Worm (Caenorhabditis elegans) whole organism, L1 larva: ENCODE measurements around the gene B0395.3.

ENCODE experiments used
- C34B4.2 ChIP-seq: sonication (generic microtip); optimal IDR thresholded peaks from 2 replicates; lab custom pipeline; 2017; ENCODE audit warnings: mild to moderate bottlenecking, missing genetic modification characterization, missing compliant biosample characterization
- F16B12.6 ChIP-seq: fragments of 150-350 bp; optimal IDR thresholded peaks from 2 replicates; lab custom pipeline; 2014; ENCODE audit warnings: missing biosample characterization, missing genetic modification characterization
- alr-1 ChIP-seq: fragments of 200-800 bp; sonication (Bioruptor generic); optimal IDR thresholded peaks from 2 replicates; lab custom pipeline; 2018; ENCODE audit warnings: borderline replicate concordance, mild to moderate bottlenecking, missing genetic modification characterization, missing compliant biosample characterization
- aly-2 ChIP-seq: fragments of 150-350 bp; optimal IDR thresholded peaks from 2 replicates; lab custom pipeline; 2014; ENCODE audit warnings: missing biosample characterization, missing genetic modification characterization
- ceh-82 ChIP-seq, 3 experiments: fragments of 150-350 bp in 1 of 3; sonication (generic microtip) in 2 of 3; optimal IDR thresholded peaks; 2 replicates each; lab custom pipeline; 2014 to 2017; ENCODE audit warnings: missing biosample characterization in 3 of 3, missing genetic modification characterization in 3 of 3
- ces-1 ChIP-seq: fragments of 150-350 bp; optimal IDR thresholded peaks from 2 replicates; lab custom pipeline; 2014; ENCODE audit warnings: missing biosample characterization, missing genetic modification reagents, missing genetic modification characterization
- dpl-1 ChIP-seq, 3 experiments: fragments of 150-350 bp in 2 of 3; sonication (generic microtip) in 1 of 3; optimal IDR thresholded peaks; 2 replicates each; lab custom pipeline; 2014 to 2017; ENCODE audit warnings: missing biosample characterization in 3 of 3, missing genetic modification characterization in 3 of 3, missing genetic modification reagents in 3 of 3
- dsc-1 ChIP-seq: sonication (generic microtip); optimal IDR thresholded peaks from 2 replicates; lab custom pipeline; 2016; ENCODE audit warnings: mild to moderate bottlenecking, missing genetic modification characterization, missing compliant biosample characterization
- efl-1 ChIP-seq, 4 experiments: fragments of 150-350 bp; optimal IDR thresholded peaks in 3 of 4; peaks in 1 of 4; 1 replicate in 1 of 4; 2 replicates in 3 of 4; lab custom pipeline; 2014; ENCODE audit warnings: missing biosample characterization in 2 of 4, missing genetic modification characterization in 2 of 4, missing genetic modification reagents in 2 of 4
- elt-2 ChIP-seq: sonication (generic microtip); optimal IDR thresholded peaks from 2 replicates; lab custom pipeline; 2016; ENCODE audit warnings: missing genetic modification characterization, mild to moderate bottlenecking, inconsistent platforms, missing compliant biosample characterization, missing genetic modification reagents
- elt-3 ChIP-seq, 6 experiments: fragments of 150-350 bp in 1 of 6; sonication (generic microtip); optimal IDR thresholded peaks; 2 replicates each; lab custom pipeline; 2017 to 2018; ENCODE audit warnings: missing biosample characterization in 6 of 6, missing genetic modification characterization in 6 of 6, inconsistent platforms in 1 of 6
- ets-5 ChIP-seq: fragments of 200-800 bp; sonication (Bioruptor generic); IDR thresholded peaks from 2 replicates; pipeline ENCODE4 v1.3.6; 2022; ENCODE audit warnings: missing genetic modification characterization, missing compliant biosample characterization
- fos-1 ChIP-seq: fragments of 150-350 bp; optimal IDR thresholded peaks from 2 replicates; lab custom pipeline; 2014; ENCODE audit warnings: missing biosample characterization, missing genetic modification characterization
- grh-1 ChIP-seq: fragments of 200-800 bp; sonication (Bioruptor generic); IDR thresholded peaks from 2 replicates; pipeline ENCODE4 v1.3.6; 2022; ENCODE audit warnings: missing genetic modification reagents, missing genetic modification characterization, missing compliant biosample characterization
- hlh-4 ChIP-seq: sonication (generic microtip); optimal IDR thresholded peaks from 2 replicates; lab custom pipeline; 2016; ENCODE audit warnings: mild to moderate bottlenecking, missing genetic modification characterization, missing compliant biosample characterization
- jun-1 ChIP-seq: fragments of 150-350 bp; optimal IDR thresholded peaks from 2 replicates; lab custom pipeline; 2014; ENCODE audit warnings: missing biosample characterization, missing genetic modification reagents, missing genetic modification characterization
- lin-14 ChIP-seq: fragments of 200-800 bp; sonication (Bioruptor generic); optimal IDR thresholded peaks from 2 replicates; lab custom pipeline; 2018; ENCODE audit warnings: mild to moderate bottlenecking, missing genetic modification characterization, moderate library complexity, missing compliant biosample characterization
- lin-15B ChIP-seq: fragments of 150-350 bp; sonication (generic microtip); optimal IDR thresholded peaks from 3 replicates; lab custom pipeline; 2014; ENCODE audit warnings: missing biosample characterization, missing genetic modification characterization
- lin-39 ChIP-seq: fragments of 150-350 bp; optimal IDR thresholded peaks from 2 replicates; lab custom pipeline; 2014; ENCODE audit warnings: missing biosample characterization, missing genetic modification reagents, missing genetic modification characterization
- mef-2 ChIP-seq: fragments of 150-350 bp; optimal IDR thresholded peaks from 2 replicates; lab custom pipeline; 2014; ENCODE audit warnings: missing biosample characterization, missing genetic modification characterization
- nhr-28 ChIP-seq: fragments of 150-350 bp; optimal IDR thresholded peaks from 2 replicates; lab custom pipeline; 2014; ENCODE audit warnings: missing biosample characterization, missing genetic modification characterization
- nhr-47 ChIP-seq: sonication (generic microtip); optimal IDR thresholded peaks from 2 replicates; lab custom pipeline; 2016; ENCODE audit warnings: mild to moderate bottlenecking, missing genetic modification characterization, moderate library complexity, missing compliant biosample characterization
- nhr-71 ChIP-seq: sonication (generic microtip); optimal IDR thresholded peaks from 2 replicates; lab custom pipeline; 2016; ENCODE audit warnings: mild to moderate bottlenecking, missing genetic modification characterization, moderate library complexity, missing compliant biosample characterization
- nhr-77 ChIP-seq: fragments of 150-350 bp; optimal IDR thresholded peaks from 2 replicates; lab custom pipeline; 2014; ENCODE audit warnings: missing biosample characterization, missing genetic modification characterization
- nhr-84 ChIP-seq: sonication (generic microtip); optimal IDR thresholded peaks from 2 replicates; lab custom pipeline; 2017; ENCODE audit warnings: missing biosample characterization, missing genetic modification characterization
- pag-3 ChIP-seq: sonication (generic microtip); optimal IDR thresholded peaks from 2 replicates; lab custom pipeline; 2017; ENCODE audit warnings: missing genetic modification characterization, mild to moderate bottlenecking, missing compliant biosample characterization, antibody characterized with exemption, borderline replicate concordance; ENCODE audit not compliant: insufficient read depth
- pax-3 ChIP-seq: fragments of 200-800 bp; sonication (Bioruptor generic); optimal IDR thresholded peaks from 2 replicates; lab custom pipeline; 2018; ENCODE audit warnings: mild to moderate bottlenecking, missing genetic modification characterization, moderate library complexity, missing compliant biosample characterization
- pqm-1 ChIP-seq: sonication (generic microtip); optimal IDR thresholded peaks from 3 replicates; lab custom pipeline; 2017; ENCODE audit warnings: missing biosample characterization, missing genetic modification characterization
- rnt-1 ChIP-seq: sonication (generic microtip); optimal IDR thresholded peaks from 2 replicates; lab custom pipeline; 2016; ENCODE audit warnings: mild to moderate bottlenecking, missing genetic modification characterization, moderate library complexity, missing compliant biosample characterization
- snu-23 ChIP-seq: sonication (generic microtip); optimal IDR thresholded peaks from 2 replicates; lab custom pipeline; 2016; ENCODE audit warnings: missing genetic modification characterization, missing compliant biosample characterization
- sox-4 ChIP-seq: sonication (generic microtip); optimal IDR thresholded peaks from 2 replicates; lab custom pipeline; 2016; ENCODE audit warnings: missing genetic modification characterization, missing compliant biosample characterization
- sptf-1 ChIP-seq: fragments of 150-350 bp; optimal IDR thresholded peaks from 2 replicates; lab custom pipeline; 2014; ENCODE audit warnings: missing biosample characterization, missing genetic modification characterization
- swsn-7 ChIP-seq: sonication (generic microtip); optimal IDR thresholded peaks from 2 replicates; lab custom pipeline; 2016; ENCODE audit warnings: missing genetic modification characterization, missing compliant biosample characterization
- tbx-2 ChIP-seq: sonication (generic microtip); optimal IDR thresholded peaks from 2 replicates; lab custom pipeline; 2016; ENCODE audit warnings: missing genetic modification characterization, missing compliant biosample characterization
- tlp-1 ChIP-seq: fragments of 150-350 bp; optimal IDR thresholded peaks from 2 replicates; lab custom pipeline; 2014; ENCODE audit warnings: missing biosample characterization, missing genetic modification characterization
- xbp-1 ChIP-seq: sonication (generic microtip); optimal IDR thresholded peaks from 2 replicates; lab custom pipeline; 2016; ENCODE audit warnings: missing genetic modification characterization, missing compliant biosample characterization
- ztf-11 ChIP-seq, 2 experiments: sonication (generic microtip); optimal IDR thresholded peaks; 2 replicates each; lab custom pipeline; 2016 to 2017; ENCODE audit warnings: missing genetic modification characterization in 2 of 2, missing biosample characterization in 1 of 2, missing compliant biosample characterization in 1 of 2
- ztf-4 ChIP-seq: fragments of 150-350 bp; optimal IDR thresholded peaks from 2 replicates; lab custom pipeline; 2014; ENCODE audit warnings: missing biosample characterization, missing genetic modification characterization

B0395.3 gene

DNA sequence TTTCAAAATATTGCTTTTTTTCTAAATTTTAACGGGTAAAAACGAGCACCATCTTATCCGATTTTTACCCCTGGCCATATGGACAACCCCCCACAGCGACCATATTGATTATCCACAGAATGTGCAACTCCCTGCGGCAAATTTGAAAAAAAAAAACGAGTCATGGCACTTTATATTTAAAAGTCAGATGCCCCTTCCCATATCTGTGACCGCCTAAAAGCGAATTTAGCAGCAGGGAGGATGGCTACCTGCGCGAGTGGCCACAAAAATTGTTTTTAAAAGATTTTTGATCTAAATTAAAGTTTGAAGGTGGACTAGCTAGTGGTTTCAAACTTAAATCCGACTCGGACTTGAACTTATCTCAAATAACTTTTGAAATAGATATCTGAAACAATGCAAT is 16.3 kb upstream of the B0395.3 start (continued):
- TF ChIP-seq grh-1 (GFP tag; lab: Robert Waterston, UW) (peak; percentile 95), sptf-1 (no peak), pag-3 (tag; lab: Kevin White, UChicago) (peak; percentile 78), ceh-82 (tag; optimal IDR thresholded peaks at IDR 0.05; lab: Kevin White, UChicago) (peak; percentile 97 to 99 (median 99)), nhr-77 (peak; percentile 98), nhr-28 (tag; lab: Kevin White, UChicago) (peak; percentile 63), fos-1 (tag; lab: Kevin White, UChicago) (peak; percentile 96), lin-15B (tag; lab: Kevin White, UChicago) (peak; percentile 51), elt-2 (tag; lab: Kevin White, UChicago) (peak; percentile 86), elt-3 (tag; optimal IDR thresholded peaks at IDR 0.05; lab: Kevin White, UChicago) (peak in 5 of 6 experiments; percentile 47 to 99 (median 96)), aly-2 (peak; percentile 95), ets-5 (GFP tag; lab: Robert Waterston, UW) (0 out of 2 replicates have a peak, but pooled peaks have one; percentile 81), C34B4.2 (no peak), rnt-1 (tag; lab: Kevin White, UChicago) (peak; percentile 98), ztf-11 (tag; optimal IDR thresholded peaks at IDR 0.05; lab: Kevin White, UChicago) (peak; percentile 18 to 76), xbp-1 (tag; lab: Kevin White, UChicago) (peak; percentile 94)

DNA sequence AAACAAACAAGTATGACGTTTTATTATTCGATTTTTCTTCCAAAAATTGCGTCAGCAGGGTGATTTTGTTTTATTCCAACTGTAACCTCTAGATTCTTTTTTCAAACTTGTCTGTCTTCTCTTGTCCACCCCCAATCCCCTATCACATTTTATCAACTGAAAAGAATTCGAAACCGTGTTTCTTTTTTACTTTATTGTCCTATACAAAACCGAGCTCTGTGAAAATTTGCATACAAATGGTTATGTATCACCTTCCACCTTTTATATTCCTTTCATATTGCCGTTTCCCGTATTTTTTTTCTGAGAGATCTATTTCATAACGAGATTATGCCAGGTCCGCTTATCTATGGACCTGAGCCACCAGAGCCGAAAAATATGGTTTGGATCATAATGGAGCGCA is 15.2 kb upstream of the B0395.3 start, which contains the start of gene T27A8.7:
T27A8.7 (plus strand) TSS at position 301 of the 400 bp plus-strand sequence.
- TF ChIP-seq efl-1 (optimal IDR thresholded peaks at IDR 0.05; lab: Kevin White, UChicago): no peak
- peak in 1 of 2 experiments; percentile 3 for TF ChIP-seq efl-1 (GFP tag; optimal IDR thresholded peaks at IDR 0.05 in 1 of 2; lab: Kevin White, UChicago)
- no peak for TF ChIP-seq grh-1 (GFP tag; lab: Robert Waterston, UW)

DNA sequence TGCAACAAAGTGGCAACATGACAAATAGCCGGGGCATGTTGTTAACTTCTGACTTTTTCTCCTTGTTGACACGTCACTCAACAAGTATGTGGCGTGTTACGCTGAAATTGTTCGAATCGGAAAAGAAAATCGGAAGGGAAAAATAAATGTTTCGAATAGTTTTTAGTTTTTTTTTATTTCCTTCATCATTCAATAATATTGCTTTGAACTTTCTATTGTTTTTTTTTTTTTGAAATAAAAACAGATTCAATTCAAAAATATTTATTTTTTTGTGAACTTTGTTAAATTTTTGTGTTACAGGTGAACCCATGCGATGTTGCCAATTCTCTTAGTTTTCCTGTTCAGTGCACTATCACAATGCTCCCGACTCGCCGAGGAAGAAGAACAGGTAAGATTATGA is 9.5 kb upstream of the B0395.3 start, which contains the start of gene cpd-2:
cpd-2 (plus strand) TSS at position 301 of the 400 bp plus-strand sequence.
- TF ChIP-seq dpl-1 (GFP tag; optimal IDR thresholded peaks at IDR 0.05; lab: Kevin White, UChicago): no peak
- TF ChIP-seq tlp-1: no peak
- TF ChIP-seq ztf-4 (tag; lab: Kevin White, UChicago): no peak
- TF ChIP-seq sptf-1: no peak
- peak; percentile 29 for TF ChIP-seq lin-14 (GFP tag; lab: Kevin White, UChicago)
- TF ChIP-seq nhr-71: no peak
- no peak for TF ChIP-seq jun-1 (tag; lab: Kevin White, UChicago)
- no peak for TF ChIP-seq ces-1 (GFP tag; lab: Kevin White, UChicago)
- TF ChIP-seq, all 84 proteins: peak for 1

DNA sequence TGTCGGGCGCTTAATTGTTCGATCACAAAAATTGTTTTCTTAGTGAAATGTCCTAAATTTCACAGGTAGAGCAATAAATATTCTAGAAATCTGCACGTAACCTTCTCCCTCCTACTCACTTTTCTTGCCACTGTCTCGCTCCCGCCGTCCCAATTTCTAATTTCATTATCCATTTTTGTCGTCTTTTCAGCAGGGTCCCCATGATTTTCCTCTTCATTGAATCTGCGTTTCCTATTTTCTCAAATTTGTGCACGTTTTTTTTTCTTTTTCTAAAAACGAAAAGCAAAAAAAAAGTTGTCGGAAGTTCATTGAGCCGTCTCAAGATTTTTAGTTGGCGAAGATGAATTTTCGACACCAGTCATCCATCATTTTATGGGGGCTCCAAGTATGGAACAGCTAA is 6.3 kb upstream of the B0395.3 start:
- TF ChIP-seq pax-3 (no peak), snu-23 (GFP tag; lab: Kevin White, UChicago) (no peak)

DNA sequence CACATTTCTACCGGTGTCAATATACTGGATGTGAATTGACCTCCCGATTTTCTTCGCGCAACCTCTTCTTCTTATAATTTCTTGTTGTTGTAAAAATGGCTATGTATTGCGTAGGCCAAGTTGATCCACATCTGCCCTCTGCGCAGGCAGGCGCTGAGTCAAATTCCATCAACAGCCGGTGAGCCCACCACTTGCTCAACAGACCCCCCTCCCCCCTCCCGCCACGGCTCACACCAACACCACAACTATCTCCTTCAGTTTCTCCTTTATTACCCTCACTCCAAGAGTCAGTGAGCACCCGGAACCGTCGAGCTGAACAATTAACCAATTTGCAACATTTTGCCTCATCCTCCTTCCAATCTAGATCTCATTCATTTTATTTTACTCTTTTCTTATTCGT is 4.3 kb upstream of the B0395.3 start:
- no peak for TF ChIP-seq efl-1 (optimal IDR thresholded peaks at IDR 0.05; lab: Kevin White, UChicago)
- TF ChIP-seq efl-1 (GFP tag; optimal IDR thresholded peaks at IDR 0.05 in 1 of 2; lab: Kevin White, UChicago): peak in 1 of 2 experiments; percentile 49
- TF ChIP-seq swsn-7: no peak
- TF ChIP-seq, all 84 proteins: peak for 1

DNA sequence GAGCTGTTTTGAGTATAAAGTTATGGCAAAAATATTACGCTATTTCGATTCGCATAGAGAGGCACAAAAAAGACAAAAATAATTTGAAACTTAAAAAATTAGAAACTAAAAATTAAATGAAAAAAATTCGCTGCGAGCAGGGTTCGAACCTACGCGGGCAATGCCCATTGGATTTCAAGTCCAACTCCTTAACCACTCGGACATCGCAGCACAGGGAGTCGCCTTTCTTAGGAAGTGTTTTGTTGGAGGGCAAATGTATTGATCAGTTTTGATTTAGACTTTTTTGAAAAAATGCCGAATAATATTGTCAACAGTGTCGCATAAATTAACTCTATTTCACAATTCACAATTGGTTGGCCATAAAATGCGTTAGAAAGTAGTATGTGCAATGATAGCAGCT is 2.4 kb upstream of the B0395.3 start:
- no peak for TF ChIP-seq snu-23 (GFP tag; lab: Kevin White, UChicago)
- no peak for TF ChIP-seq alr-1 (tag; lab: Kevin White, UChicago)
- no peak for TF ChIP-seq C34B4.2
- no peak for TF ChIP-seq ztf-11 (tag; optimal IDR thresholded peaks at IDR 0.05; lab: Kevin White, UChicago)
- TF ChIP-seq mef-2: no peak
- TF ChIP-seq dsc-1 (tag; lab: Kevin White, UChicago): no peak
- TF ChIP-seq F16B12.6 (tag; lab: Kevin White, UChicago): no peak
- TF ChIP-seq swsn-7: no peak
- TF ChIP-seq nhr-71: peak; percentile 10
- no peak for TF ChIP-seq elt-3 (tag; optimal IDR thresholded peaks at IDR 0.05; lab: Kevin White, UChicago)
- no peak for TF ChIP-seq sox-4
- no peak for TF ChIP-seq tbx-2 (tag; lab: Kevin White, UChicago)
- TF ChIP-seq nhr-84 (tag; lab: Kevin White, UChicago): no peak
- TF ChIP-seq pqm-1 (tag; lab: Kevin White, UChicago): no peak
- TF ChIP-seq pax-3: no peak
- TF ChIP-seq hlh-4 (tag; lab: Kevin White, UChicago): no peak
- no peak for TF ChIP-seq lin-39 (tag; lab: Kevin White, UChicago)
- TF ChIP-seq nhr-47 (tag; lab: Kevin White, UChicago): peak; percentile 17
- TF ChIP-seq, all 84 proteins: peak for 2
